Fruit fly (Drosophila melanogaster): ENCODE results near the gene CG33099.
A peak's percentile ranks its signal among the peaks of the same experiment; 100 is the strongest.

CG33099 gene

DNA sequence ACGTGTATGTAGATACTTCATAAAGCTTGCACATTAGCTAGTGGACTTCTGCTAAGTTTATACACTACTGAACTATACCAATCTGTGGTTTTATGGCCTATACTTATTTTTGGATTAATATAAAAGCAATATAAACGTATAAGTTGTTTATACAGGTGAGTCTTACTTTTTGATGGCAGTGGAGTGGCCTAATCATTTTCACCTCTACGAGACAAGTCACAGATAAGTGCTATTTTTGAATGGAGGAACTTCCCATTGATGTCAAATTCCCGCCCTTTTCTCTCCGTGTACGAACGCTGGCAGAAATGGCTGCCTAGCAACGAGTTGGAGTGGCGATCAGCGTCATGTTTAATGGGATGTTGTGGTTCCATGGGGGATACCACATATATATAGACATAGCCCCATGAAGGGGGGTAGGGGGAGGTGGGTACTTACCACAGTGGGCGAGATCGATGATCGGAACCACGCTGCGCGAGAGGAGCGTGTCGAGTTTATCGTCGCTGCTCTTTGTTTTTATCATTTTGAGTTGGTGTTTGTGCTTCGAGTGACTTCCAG is 3.9 kb downstream of the CG33099 start (continued):
- TF ChIP-seq bcd (GFP tag; optimal IDR thresholded peaks at IDR 0.05) (peak; percentile 31), CG13424 (tag; optimal IDR thresholded peaks at IDR 0.05) (peak; percentile 21), Nf-YB (GFP tag; optimal IDR thresholded peaks at IDR 0.05) (no peak), CG6175 (GFP tag; IDR thresholded peaks at IDR 0.05) (peak; percentile 46; the same call in 1 of the 3 replicates), nmo (GFP tag; optimal IDR thresholded peaks at IDR 0.05) (peak; percentile 42), CG11093 (GFP tag; IDR thresholded peaks at IDR 0.05) (no peak), dmrt11E (tag; optimal IDR thresholded peaks at IDR 0.05) (no peak), ssp (GFP tag; IDR thresholded peaks at IDR 0.05) (0 out of 2 replicates have a peak, but pooled peaks have one; percentile 15), H2.0 (GFP tag; IDR thresholded peaks at IDR 0.05) (peak; percentile 18; the same call in 1 of the 2 replicates), CG13775 (GFP tag; optimal IDR thresholded peaks at IDR 0.05) (peak; percentile 20), Oli (tag; optimal IDR thresholded peaks at IDR 0.05) (peak; percentile 14), emc (GFP tag; optimal IDR thresholded peaks at IDR 0.05) (no peak), luna (GFP tag; optimal IDR thresholded peaks at IDR 0.05) (no peak), Hmx (GFP tag; optimal IDR thresholded peaks at IDR 0.05) (no peak), Lpt (GFP tag; optimal IDR thresholded peaks at IDR 0.05) (no peak), Gug (GFP tag; IDR thresholded peaks at IDR 0.05) (peak; percentile 26; the same call in 2 of the 4 replicates), CG11560 (tag; IDR thresholded peaks at IDR 0.05) (no peak), CG3065 (GFP tag; optimal IDR thresholded peaks at IDR 0.05) (no peak), sisA (GFP tag; IDR thresholded peaks at IDR 0.05) (0 out of 2 replicates have a peak, but pooled peaks have one; percentile 7), Abd-B (GFP tag; optimal IDR thresholded peaks at IDR 0.05) (peak; percentile 45), Fer1 (GFP tag; optimal IDR thresholded peaks at IDR 0.05) (no peak), en (GFP tag; optimal IDR thresholded peaks at IDR 0.05) (no peak), Dip2 (GFP tag; IDR thresholded peaks at IDR 0.05) (no peak), CG11504 (tag; optimal IDR thresholded peaks at IDR 0.05) (peak; percentile 44), CG42726 (GFP tag; IDR thresholded peaks at IDR 0.05; ENCODE audit: partially characterized antibody) (no peak), ac (GFP tag; optimal IDR thresholded peaks at IDR 0.05) (no peak), CG2889 (GFP tag; IDR thresholded peaks at IDR 0.05) (0 out of 3 replicates have a peak, but pooled peaks have one; percentile 45), slbo (GFP tag; IDR thresholded peaks at IDR 0.05) (peak; percentile 40), Meics (GFP tag; optimal IDR thresholded peaks at IDR 0.05) (peak; percentile 25), CG8281 (tag; optimal IDR thresholded peaks at IDR 0.05) (no peak), odd (GFP tag; optimal IDR thresholded peaks at IDR 0.05) (no peak), schlank (tag; optimal IDR thresholded peaks at IDR 0.05) (no peak), B-H2 (GFP tag; optimal IDR thresholded peaks at IDR 0.05) (no peak), CG1602 (GFP tag; optimal IDR thresholded peaks at IDR 0.05) (no peak), cad (GFP tag; optimal IDR thresholded peaks at IDR 0.05) (no peak), Asciz (GFP tag; optimal IDR thresholded peaks at IDR 0.05) (peak; percentile 27), CG10267 (tag; optimal IDR thresholded peaks at IDR 0.05) (no peak), CG17829 (tag; optimal IDR thresholded peaks at IDR 0.05) (peak; percentile 18), fd102C (GFP tag; optimal IDR thresholded peaks at IDR 0.05) (no peak), CG14441 (GFP tag; IDR thresholded peaks at IDR 0.05) (peak; percentile 59), scrt (GFP tag; optimal IDR thresholded peaks at IDR 0.05) (no peak), CG34422 (GFP tag; IDR thresholded peaks at IDR 0.05) (no peak), CG17361 (GFP tag; IDR thresholded peaks at IDR 0.05) (peak; percentile 62), CG2202 (tag; optimal IDR thresholded peaks at IDR 0.05) (no peak), p53 (GFP tag; optimal IDR thresholded peaks at IDR 0.05) (no peak), CG4617 (GFP tag; optimal IDR thresholded peaks at IDR 0.05; ENCODE audit: borderline replicate concordance) (no peak), sens-2 (GFP tag; IDR thresholded peaks at IDR 0.05) (no peak), Optix (GFP tag; IDR thresholded peaks at IDR 0.05) (peak; percentile 37; the same call in 1 of the 3 replicates), lov (optimal IDR thresholded peaks at IDR 0.05) (no peak), lov (GFP tag; IDR thresholded peaks at IDR 0.05) (no peak), CG7786 (GFP tag; optimal IDR thresholded peaks at IDR 0.05) (no peak)

Measured in whole organism, embryonic.